Worm (Caenorhabditis elegans) whole organism, L4 larva: ENCODE data around the gene cyp-32B1.

Source experiments
- D1046.2 ChIP-seq: fragments of 200-800 bp; sonication (Bioruptor generic); IDR thresholded peaks from 2 replicates; pipeline ENCODE4 v1.3.6; 2022; ENCODE audit warnings: missing genetic modification characterization, missing compliant biosample characterization
- F37D6.2 ChIP-seq: sonication (generic microtip); optimal IDR thresholded peaks from 2 replicates; lab custom pipeline; 2016; ENCODE audit warnings: mild to moderate bottlenecking, missing genetic modification characterization, missing compliant biosample characterization
- T20F7.1 ChIP-seq: fragments of 200-800 bp; sonication (Bioruptor generic); optimal IDR thresholded peaks from 2 replicates; lab custom pipeline; 2018; ENCODE audit warnings: mild to moderate bottlenecking, missing genetic modification characterization, missing compliant biosample characterization
- T26A8.4 ChIP-seq: fragments of 200-800 bp; sonication (Bioruptor generic); IDR thresholded peaks from 2 replicates; pipeline ENCODE4 v1.3.6; 2022; ENCODE audit warnings: missing genetic modification characterization, missing compliant biosample characterization
- Y105C5A.15 ChIP-seq: fragments of 200-800 bp; sonication (Bioruptor generic); IDR thresholded peaks from 2 replicates; pipeline ENCODE4 v1.3.6; 2022; ENCODE audit warnings: missing genetic modification characterization, missing compliant biosample characterization
- Y48G9A.11 ChIP-seq: fragments of 200-800 bp; sonication (Bioruptor generic); IDR thresholded peaks from 2 replicates; pipeline ENCODE4 v1.3.6; 2022; ENCODE audit warnings: missing genetic modification reagents, missing genetic modification characterization, missing compliant biosample characterization
- Y5F2A.4 ChIP-seq: fragments of 200-800 bp; sonication (Bioruptor generic); optimal IDR thresholded peaks from 2 replicates; lab custom pipeline; 2018; ENCODE audit warnings: mild to moderate bottlenecking, missing genetic modification characterization, missing compliant biosample characterization
- Y75B8A.6 ChIP-seq: fragments of 200-800 bp; sonication (Bioruptor generic); IDR thresholded peaks from 2 replicates; pipeline ENCODE4 v1.3.6; 2022; ENCODE audit warnings: missing genetic modification reagents, missing genetic modification characterization, missing compliant biosample characterization
- ZK546.5 ChIP-seq, 2 experiments: sonication (generic microtip); optimal IDR thresholded peaks; 2 replicates each; lab custom pipeline; 2017; ENCODE audit warnings: missing biosample characterization in 2 of 2, missing genetic modification characterization in 2 of 2
- aha-1 ChIP-seq: fragments of 150-350 bp; peaks from one replicate; lab custom pipeline; 2014; ENCODE audit warnings: missing biosample characterization, missing genetic modification characterization
- arid-1 ChIP-seq: fragments of 200-800 bp; sonication (Bioruptor generic); conservative IDR thresholded peaks from 2 replicates; pipeline ENCODE4 v1.3.6; 2022; ENCODE audit warnings: missing genetic modification reagents, missing genetic modification characterization, missing compliant biosample characterization
- ceh-28 ChIP-seq: fragments of 150-350 bp; optimal IDR thresholded peaks from 2 replicates; lab custom pipeline; 2014; ENCODE audit warnings: missing biosample characterization, missing genetic modification reagents, missing genetic modification characterization
- ceh-62 ChIP-seq: sonication (generic microtip); optimal IDR thresholded peaks from 2 replicates; lab custom pipeline; 2017; ENCODE audit warnings: missing biosample characterization, missing genetic modification characterization
- ctbp-1 ChIP-seq: fragments of 200-800 bp; sonication (Bioruptor generic); IDR thresholded peaks from 2 replicates; pipeline ENCODE4 v1.3.6; 2022; ENCODE audit warnings: missing genetic modification reagents, missing genetic modification characterization, missing compliant biosample characterization
- daf-16 ChIP-seq, 3 experiments: sonication (generic microtip); optimal IDR thresholded peaks; 2 replicates each; lab custom pipeline; 2016 to 2017; ENCODE audit warnings: missing genetic modification characterization in 3 of 3, missing genetic modification reagents in 3 of 3, mild to moderate bottlenecking in 2 of 3, missing compliant biosample characterization in 2 of 3, missing biosample characterization in 1 of 3, moderate library complexity in 1 of 3
- daf-19 ChIP-seq: fragments of 200-800 bp; sonication (Bioruptor generic); conservative IDR thresholded peaks from 2 replicates; pipeline ENCODE4 v1.3.6; 2022; ENCODE audit warnings: missing genetic modification characterization, missing compliant biosample characterization
- dmd-6 ChIP-seq: fragments of 200-800 bp; sonication (Bioruptor generic); IDR thresholded peaks from 2 replicates; pipeline ENCODE4 v1.3.6; 2022; ENCODE audit warnings: missing genetic modification reagents, missing genetic modification characterization, missing compliant biosample characterization
- duxl-1 ChIP-seq: sonication (generic microtip); optimal IDR thresholded peaks from 2 replicates; lab custom pipeline; 2016; ENCODE audit warnings: mild to moderate bottlenecking, missing genetic modification characterization, moderate library complexity, missing compliant biosample characterization; ENCODE audit not compliant: poor library complexity
- egl-43 ChIP-seq: fragments of 200-800 bp; sonication (Bioruptor generic); IDR thresholded peaks from 2 replicates; pipeline ENCODE4 v1.3.6; 2022; ENCODE audit warnings: missing genetic modification reagents, missing genetic modification characterization, missing compliant biosample characterization
- gei-8 ChIP-seq: fragments of 200-800 bp; sonication (Bioruptor generic); optimal IDR thresholded peaks from 2 replicates; lab custom pipeline; 2018; ENCODE audit warnings: mild to moderate bottlenecking, missing genetic modification characterization, missing compliant biosample characterization
- lin-13 ChIP-seq: fragments of 150-350 bp; optimal IDR thresholded peaks from 2 replicates; lab custom pipeline; 2014; ENCODE audit warnings: missing biosample characterization, missing genetic modification reagents, missing genetic modification characterization
- lin-15B ChIP-seq: fragments of 150-350 bp; sonication (generic microtip); optimal IDR thresholded peaks from 3 replicates; lab custom pipeline; 2014; ENCODE audit warnings: missing biosample characterization, missing genetic modification characterization
- lin-39 ChIP-seq: fragments of 150-350 bp; optimal IDR thresholded peaks from 2 replicates; lab custom pipeline; 2014; ENCODE audit warnings: missing biosample characterization, missing genetic modification reagents, missing genetic modification characterization
- lsy-2 ChIP-seq, 2 experiments: fragments of 150-350 bp in 1 of 2; sonication (generic microtip) in 1 of 2; optimal IDR thresholded peaks; 2 replicates each; lab custom pipeline; 2014 to 2017; ENCODE audit warnings: missing biosample characterization in 2 of 2, missing genetic modification characterization in 2 of 2
- madf-9 ChIP-seq: fragments of 200-800 bp; sonication (Bioruptor generic); conservative IDR thresholded peaks from 2 replicates; pipeline ENCODE4 v1.3.6; 2022; ENCODE audit warnings: missing genetic modification reagents, missing genetic modification characterization, missing compliant biosample characterization
- mdt-29 ChIP-seq: fragments of 200-800 bp; sonication (Bioruptor generic); IDR thresholded peaks from 2 replicates; pipeline ENCODE4 v1.3.6; 2022; ENCODE audit warnings: missing genetic modification reagents, missing genetic modification characterization, missing compliant biosample characterization
- mep-1 ChIP-seq: fragments of 150-350 bp; sonication (generic microtip); optimal IDR thresholded peaks from 3 replicates; lab custom pipeline; 2014; ENCODE audit warnings: missing biosample characterization, missing genetic modification characterization
- mes-2 ChIP-seq: sonication (generic microtip); optimal IDR thresholded peaks from 2 replicates; lab custom pipeline; 2016; ENCODE audit warnings: missing genotype, mild to moderate bottlenecking, missing genetic modification characterization, missing compliant biosample characterization; ENCODE audit not compliant: poor library complexity, severe bottlenecking
- mxl-3 ChIP-seq: fragments of 200-800 bp; sonication (Bioruptor generic); optimal IDR thresholded peaks from 2 replicates; lab custom pipeline; 2018; ENCODE audit warnings: mild to moderate bottlenecking, missing genetic modification characterization, missing compliant biosample characterization
- nhr-102 ChIP-seq: sonication (generic microtip); optimal IDR thresholded peaks from 2 replicates; lab custom pipeline; 2016; ENCODE audit warnings: mild to moderate bottlenecking, missing genetic modification characterization, moderate library complexity, missing compliant biosample characterization
- nhr-237 ChIP-seq: sonication (generic microtip); optimal IDR thresholded peaks from 2 replicates; lab custom pipeline; 2017; ENCODE audit warnings: missing biosample characterization, missing genetic modification characterization
- nhr-28 ChIP-seq: fragments of 150-350 bp; optimal IDR thresholded peaks from 2 replicates; lab custom pipeline; 2014; ENCODE audit warnings: missing biosample characterization, missing genetic modification characterization
- nhr-41 ChIP-seq: fragments of 200-800 bp; sonication (Bioruptor generic); IDR thresholded peaks from 2 replicates; pipeline ENCODE4 v1.3.6; 2022; ENCODE audit warnings: missing genetic modification reagents, missing genetic modification characterization, missing compliant biosample characterization
- nhr-48 ChIP-seq: sonication (generic microtip); optimal IDR thresholded peaks from 2 replicates; lab custom pipeline; 2016; ENCODE audit warnings: mild to moderate bottlenecking, missing genetic modification characterization, missing compliant biosample characterization
- nhr-77 ChIP-seq: fragments of 150-350 bp; optimal IDR thresholded peaks from 2 replicates; lab custom pipeline; 2014; ENCODE audit warnings: missing biosample characterization, missing genetic modification characterization
- rbr-2 ChIP-seq: sonication (generic microtip); optimal IDR thresholded peaks from 2 replicates; lab custom pipeline; 2016; ENCODE audit warnings: missing genotype, missing genetic modification characterization, missing compliant biosample characterization
- set-16 ChIP-seq: fragments of 200-800 bp; sonication (Bioruptor generic); IDR thresholded peaks from 2 replicates; pipeline ENCODE4 v1.3.6; 2022; ENCODE audit warnings: missing genetic modification reagents, missing genetic modification characterization, missing compliant biosample characterization
- spr-3 ChIP-seq: fragments of 200-800 bp; sonication (Bioruptor generic); optimal IDR thresholded peaks from 2 replicates; lab custom pipeline; 2018; ENCODE audit warnings: mild to moderate bottlenecking, missing genetic modification characterization, missing compliant biosample characterization
- vab-7 ChIP-seq: fragments of 200-800 bp; sonication (Bioruptor generic); IDR thresholded peaks from 2 replicates; pipeline ENCODE4 v1.3.6; 2022; ENCODE audit warnings: missing genetic modification reagents, missing genetic modification characterization, missing compliant biosample characterization
- zip-2 ChIP-seq: fragments of 150-350 bp; optimal IDR thresholded peaks from 2 replicates; lab custom pipeline; 2014; ENCODE audit warnings: missing biosample characterization, missing genetic modification characterization
- ztf-7 ChIP-seq: fragments of 150-350 bp; optimal IDR thresholded peaks from 2 replicates; lab custom pipeline; 2014; ENCODE audit warnings: missing biosample characterization, missing genetic modification characterization

cyp-32B1 gene

ce11 chrV:2191122-2191521 is 10.1 kb downstream of the cyp-32B1 start, which contains the start of gene srbc-42:
Gene srbc-42, minus strand, starts transcription at chrV:2191222.
- TF ChIP-seq lin-15B (tag; lab: Kevin White, UChicago) (no peak), zip-2 (no peak), nhr-41 (GFP tag; lab: Robert Waterston, UW) (no peak), T26A8.4 (no peak), nhr-237 (no peak), lin-39 (no peak), ZK546.5 (tag; optimal IDR thresholded peaks at IDR 0.05; lab: Kevin White, UChicago) (no peak), arid-1 (no peak), T20F7.1 (no peak), Y105C5A.15 (GFP tag; lab: Robert Waterston, UW) (no peak), daf-19 (GFP tag; lab: Robert Waterston, UW) (no peak)

ce11 chrV:2190383-2190782 is 10.8 kb downstream of the cyp-32B1 start:
- TF ChIP-seq nhr-102 (tag; lab: Kevin White, UChicago) = no peak
- TF ChIP-seq mes-2 (tag; lab: Kevin White, UChicago) = no peak
- TF ChIP-seq nhr-41 (GFP tag; lab: Robert Waterston, UW) = no peak
- TF ChIP-seq set-16 (GFP tag; lab: Robert Waterston, UW) = peak; percentile 91
- TF ChIP-seq Y48G9A.11 (GFP tag; lab: Robert Waterston, UW) = peak; percentile 71; the same call in 1 of the 2 replicates
- no peak for TF ChIP-seq aha-1
- TF ChIP-seq Y105C5A.15 (GFP tag; lab: Robert Waterston, UW) = no peak
- TF ChIP-seq egl-43 (GFP tag; lab: Robert Waterston, UW) = peak; percentile 70
- no peak for TF ChIP-seq ctbp-1 (GFP tag; lab: Robert Waterston, UW)
- 0 out of 2 replicates have a peak, but pooled peaks have one; percentile 41 for TF ChIP-seq D1046.2 (GFP tag; lab: Robert Waterston, UW)
- no peak for TF ChIP-seq vab-7 (GFP tag; lab: Robert Waterston, UW)
- no peak for TF ChIP-seq T26A8.4
- TF ChIP-seq dmd-6 (GFP tag; lab: Robert Waterston, UW) = no peak
- no peak for TF ChIP-seq spr-3
- TF ChIP-seq Y5F2A.4 (GFP tag; lab: Kevin White, UChicago) = no peak

ce11 chrV:2187864-2188345 is 13.3 kb downstream of the cyp-32B1 start, which contains the start of gene Y5H2B.3:
Gene Y5H2B.3, plus strand, starts transcription at chrV:2188295.
- no peak for TF ChIP-seq F37D6.2
- TF ChIP-seq lsy-2 (tag; optimal IDR thresholded peaks at IDR 0.05; lab: Kevin White, UChicago) = no peak

ce11 chrV:2185486-2185885 is 15.7 kb downstream of the cyp-32B1 start:
- no peak for TF ChIP-seq mdt-29 (GFP tag; lab: Robert Waterston, UW)
- no peak for TF ChIP-seq madf-9
- TF ChIP-seq nhr-48 (tag; lab: Kevin White, UChicago) = no peak
- TF ChIP-seq lin-13 = no peak
- TF ChIP-seq mxl-3 (GFP tag; lab: Kevin White, UChicago) = no peak
- TF ChIP-seq dmd-6 (GFP tag; lab: Robert Waterston, UW) = no peak
- no peak for TF ChIP-seq arid-1
- TF ChIP-seq set-16 (GFP tag; lab: Robert Waterston, UW) = 0 out of 2 replicates have a peak, but pooled peaks have one; percentile 32
- no peak for TF ChIP-seq ceh-28 (tag; lab: Kevin White, UChicago)
- TF ChIP-seq nhr-77 (tag; lab: Kevin White, UChicago) = no peak
- no peak for TF ChIP-seq ztf-7
- no peak for TF ChIP-seq nhr-102 (tag; lab: Kevin White, UChicago)
- TF ChIP-seq aha-1 = peak; percentile 62
- TF ChIP-seq duxl-1 (tag; lab: Kevin White, UChicago) = no peak

- TF ChIP-seq dmd-6 (GFP tag; lab: Robert Waterston, UW) = peak; percentile 61
- TF ChIP-seq nhr-41 (GFP tag; lab: Robert Waterston, UW) = no peak
- no peak for TF ChIP-seq ceh-62
- no peak for TF ChIP-seq Y75B8A.6 (GFP tag; lab: Robert Waterston, UW)
- TF ChIP-seq rbr-2 (tag; lab: Kevin White, UChicago) = no peak
- peak; percentile 93 for TF ChIP-seq nhr-28 (tag; lab: Kevin White, UChicago)
- no peak for TF ChIP-seq daf-16 (GFP tag; optimal IDR thresholded peaks at IDR 0.05; lab: Kevin White, UChicago)
- peak; percentile 25 for TF ChIP-seq daf-16 (tag; optimal IDR thresholded peaks at IDR 0.05; lab: Kevin White, UChicago)
- TF ChIP-seq mep-1 (tag; lab: Kevin White, UChicago) = no peak
- no peak for TF ChIP-seq gei-8 (GFP tag; lab: Kevin White, UChicago)
- no peak for TF ChIP-seq lsy-2 (tag; optimal IDR thresholded peaks at IDR 0.05; lab: Kevin White, UChicago)
Observed at ce11 chrV:2183162-2183561, 18.1 kb downstream of the cyp-32B1 start, which contains the start of gene cyp-33C2. Gene cyp-33C2, plus strand, starts transcription at chrV:2183488.
